Worm (Caenorhabditis elegans): ENCODE data around the gene str-240.

ce11 chrV:1555072-1555471 lies 33.3 kb upstream of the str-240 start:
- TF ChIP-seq T22C8.4 (GFP tag; IDR thresholded peaks at IDR 0.05): no peak
- no peak for TF ChIP-seq ztf-29 (GFP tag; IDR thresholded peaks at IDR 0.05)

Data from whole organism, midembryonic.